Fruit fly (Drosophila melanogaster) S2 (cell line): ENCODE results near the gene CG4270.

Experiments
- CG8478 ChIP-seq: fragments of >200 bp; optimal IDR thresholded peaks from 2 replicates; lab custom pipeline; 2018
- CTCF ChIP-seq, 2 experiments: fragments of >200 bp; optimal IDR thresholded peaks; 2 replicates each; lab custom pipeline; 2018

dm6 chr2L:2249578-2249977, 13.7 kb upstream of the CG4270 start:
- TF ChIP-seq CTCF (optimal IDR thresholded peaks at IDR 0.05; lab: Kevin White, UChicago) (no peak), CG8478 (lab: Kevin White, UChicago) (no peak)
